Worm (Caenorhabditis elegans): ENCODE measurements around the gene srd-19.

DNA sequence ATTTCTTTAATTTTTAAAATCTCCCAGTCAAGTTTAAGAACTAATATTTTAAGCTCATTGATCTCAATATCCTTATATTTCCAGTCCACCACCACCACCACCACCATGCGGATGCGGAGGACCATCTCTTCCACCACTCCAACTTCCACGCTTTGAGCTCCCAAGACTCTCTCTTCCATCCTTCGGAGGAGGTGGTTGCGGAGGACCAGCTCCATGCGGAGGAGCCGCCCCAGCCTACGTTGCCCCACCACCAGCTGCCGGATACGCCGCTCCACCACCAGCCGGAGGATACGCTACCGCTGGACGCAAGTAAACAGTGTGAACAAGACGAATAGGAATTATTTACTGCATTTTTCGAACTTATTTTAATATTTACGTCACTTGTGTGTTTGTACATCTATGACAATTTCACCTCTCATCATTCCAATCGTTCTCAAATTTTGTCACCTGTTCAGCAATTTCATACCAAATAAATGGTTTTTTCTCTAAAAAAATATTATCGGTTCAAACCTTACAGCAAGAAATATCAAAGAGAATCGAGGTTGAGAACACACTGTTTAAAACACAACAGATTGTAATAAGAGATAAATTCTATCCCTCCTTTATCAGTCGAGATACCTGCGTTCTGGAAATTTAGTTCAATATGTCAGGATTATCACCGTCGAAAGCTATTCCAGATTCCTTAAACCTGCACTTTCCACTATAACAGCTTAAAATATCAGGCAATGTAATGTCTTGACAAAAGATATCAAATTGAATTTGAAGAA lies 17.2 kb downstream of the srd-19 start:
- no peak for TF ChIP-seq W03F9.2 (tag; optimal IDR thresholded peaks at IDR 0.05)
- TF ChIP-seq him-1 (tag; optimal IDR thresholded peaks at IDR 0.05) = no peak

Data from whole organism, L4/young adult.